Fruit fly (Drosophila melanogaster): ENCODE data around the gene hoe2.

Gene hoe2

DNA sequence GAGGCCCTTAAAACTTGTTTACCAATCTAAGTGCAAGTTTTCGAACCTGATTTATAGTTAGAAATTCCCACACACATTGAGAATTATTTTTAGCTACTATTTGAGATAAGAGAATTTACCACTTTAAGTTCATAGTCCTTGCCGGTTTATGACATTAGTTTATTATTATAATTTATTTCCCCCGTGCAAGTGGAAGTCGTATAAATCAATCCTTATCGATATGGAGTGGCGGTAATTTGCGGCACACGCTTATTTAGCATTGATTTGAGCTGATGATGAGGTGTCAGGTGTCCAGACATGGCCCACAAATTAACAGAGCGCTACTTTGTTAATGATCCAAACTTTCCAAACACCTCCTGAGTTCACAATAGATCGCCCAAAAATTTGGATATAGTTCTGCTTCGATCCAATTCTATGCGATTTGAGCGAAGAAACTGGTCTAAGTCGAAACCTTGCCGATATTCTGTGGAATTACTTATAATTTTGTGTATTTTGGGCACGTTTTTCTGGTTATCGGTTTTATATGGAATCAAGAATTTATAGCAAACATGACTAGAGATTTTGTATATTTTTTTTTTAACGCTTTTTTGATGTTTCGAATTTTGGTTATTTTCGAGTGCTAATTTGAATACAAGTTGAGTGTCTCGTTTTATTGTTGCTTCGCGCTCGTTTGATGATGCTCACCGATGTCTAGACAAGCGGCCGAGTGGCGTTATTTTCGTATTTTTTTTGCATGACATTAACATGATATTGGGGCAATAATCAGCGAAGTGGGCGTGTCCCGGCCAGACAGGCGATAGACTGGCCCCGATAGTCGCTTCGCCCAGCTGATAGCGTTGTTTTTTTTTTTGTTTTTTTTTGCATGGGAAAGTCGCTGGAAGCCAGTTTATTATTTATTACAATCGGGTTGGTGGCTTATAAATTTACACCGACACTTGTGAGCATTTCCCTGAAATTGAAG is 36.4 kb downstream of the hoe2 start (continued):
- TF ChIP-seq CG10274 (GFP tag; optimal IDR thresholded peaks at IDR 0.05): no peak

DNA sequence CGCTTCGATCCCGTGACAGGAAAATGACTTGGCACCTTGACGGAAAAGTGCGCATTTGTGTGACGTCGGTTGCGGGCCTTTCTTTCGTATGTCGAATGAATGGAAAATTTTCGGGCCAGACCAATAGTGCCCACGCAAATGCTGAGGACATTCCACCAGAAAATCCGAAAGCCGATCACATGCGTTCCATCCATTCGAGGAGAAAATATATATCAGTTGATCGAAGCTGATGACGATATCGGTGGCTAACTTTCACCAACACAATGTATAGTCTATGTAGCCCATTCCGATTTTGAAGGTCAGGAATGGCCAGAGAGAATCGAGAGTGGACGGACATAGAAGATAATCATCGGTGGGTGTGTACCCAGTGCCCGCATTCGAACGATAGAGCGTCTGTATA is 38.1 kb downstream of the hoe2 start:
- TF ChIP-seq jumu (GFP tag; optimal IDR thresholded peaks at IDR 0.05) (no peak), NC2β (GFP tag; optimal IDR thresholded peaks at IDR 0.05) (no peak), grn (GFP tag; optimal IDR thresholded peaks at IDR 0.05) (no peak), lbe (GFP tag; optimal IDR thresholded peaks at IDR 0.05) (no peak), D19A (tag; optimal IDR thresholded peaks at IDR 0.05) (no peak), Dfd (GFP tag; optimal IDR thresholded peaks at IDR 0.05) (no peak), sd (tag; optimal IDR thresholded peaks at IDR 0.05) (peak; percentile 79), Nf-YB (GFP tag; optimal IDR thresholded peaks at IDR 0.05) (no peak), zen (tag; optimal IDR thresholded peaks at IDR 0.05) (no peak), gsb-n (tag; optimal IDR thresholded peaks at IDR 0.05) (no peak), dati (GFP tag; IDR thresholded peaks at IDR 0.05) (no peak), CG11398 (GFP tag; optimal IDR thresholded peaks at IDR 0.05) (no peak), CG17385 (GFP tag; optimal IDR thresholded peaks at IDR 0.05) (no peak), z (GFP tag; IDR thresholded peaks at IDR 0.05) (no peak), fd3F (GFP tag; optimal IDR thresholded peaks at IDR 0.05) (no peak), Blimp-1 (GFP tag; optimal IDR thresholded peaks at IDR 0.05) (peak; percentile 30), al (GFP tag; IDR thresholded peaks at IDR 0.05) (no peak), ab (GFP tag; optimal IDR thresholded peaks at IDR 0.05) (no peak), Lim3 (GFP tag; IDR thresholded peaks at IDR 0.05) (no peak), Sry-β (GFP tag; optimal IDR thresholded peaks at IDR 0.05) (no peak), CG9932 (GFP tag; IDR thresholded peaks at IDR 0.05) (no peak), Nf-YC (tag; optimal IDR thresholded peaks at IDR 0.05) (no peak), CG4617 (GFP tag; optimal IDR thresholded peaks at IDR 0.05; ENCODE audit: borderline replicate concordance) (no peak), CG6765 (GFP tag; optimal IDR thresholded peaks at IDR 0.05) (no peak), gcm (GFP tag; optimal IDR thresholded peaks at IDR 0.05) (peak; percentile 49), Hr51 (GFP tag; optimal IDR thresholded peaks at IDR 0.05) (no peak), Dll (GFP tag; IDR thresholded peaks at IDR 0.05; ENCODE audit: partially characterized antibody) (no peak), GATAe (GFP tag; conservative IDR thresholded peaks at IDR 0.05) (no peak), CG12942 (GFP tag; optimal IDR thresholded peaks at IDR 0.05) (no peak), Antp (GFP tag; optimal IDR thresholded peaks at IDR 0.05) (no peak), CG17829 (tag; optimal IDR thresholded peaks at IDR 0.05) (no peak), odd (GFP tag; optimal IDR thresholded peaks at IDR 0.05) (no peak), dpn (GFP tag; optimal IDR thresholded peaks at IDR 0.05) (no peak), dmrt99B (tag; optimal IDR thresholded peaks at IDR 0.05) (no peak), sens (GFP tag) (peak; percentile 24), CG31441 (GFP tag; IDR thresholded peaks at IDR 0.05) (no peak), Fer1 (GFP tag; optimal IDR thresholded peaks at IDR 0.05) (no peak), sr (GFP tag; IDR thresholded peaks at IDR 0.05) (peak; percentile 82), Jarid2 (GFP tag; optimal IDR thresholded peaks at IDR 0.05) (no peak), CG34224 (GFP tag; IDR thresholded peaks at IDR 0.05; ENCODE audit: partially characterized antibody) (no peak), Bdp1 (GFP tag; optimal IDR thresholded peaks at IDR 0.05) (no peak), ro (GFP tag; IDR thresholded peaks at IDR 0.05) (no peak), Mad (GFP tag; optimal IDR thresholded peaks at IDR 0.05) (no peak), CG12769 (tag; optimal IDR thresholded peaks at IDR 0.05) (peak; percentile 61), CG15011 (GFP tag; optimal IDR thresholded peaks at IDR 0.05) (no peak), cad (GFP tag; optimal IDR thresholded peaks at IDR 0.05) (no peak), CG7372 (GFP tag; IDR thresholded peaks at IDR 0.05) (peak; percentile 39; the same call in 1 of the 2 replicates)

All from whole organism, embryonic.